Fruit fly (Drosophila melanogaster) whole organism, embryonic: ENCODE data around the gene Pop4.

Experiments used
- CG15269 ChIP-seq: fragments of 200-800 bp; sonication (Bioruptor generic); optimal IDR thresholded peaks from 2 replicates; lab custom pipeline; 2018; ENCODE audit warnings: missing biosample characterization, mild to moderate bottlenecking, missing genetic modification characterization, moderate library complexity
- CG8478 ChIP-seq: fragments of >200 bp; optimal IDR thresholded peaks from 2 replicates; lab custom pipeline; 2018

DNA sequence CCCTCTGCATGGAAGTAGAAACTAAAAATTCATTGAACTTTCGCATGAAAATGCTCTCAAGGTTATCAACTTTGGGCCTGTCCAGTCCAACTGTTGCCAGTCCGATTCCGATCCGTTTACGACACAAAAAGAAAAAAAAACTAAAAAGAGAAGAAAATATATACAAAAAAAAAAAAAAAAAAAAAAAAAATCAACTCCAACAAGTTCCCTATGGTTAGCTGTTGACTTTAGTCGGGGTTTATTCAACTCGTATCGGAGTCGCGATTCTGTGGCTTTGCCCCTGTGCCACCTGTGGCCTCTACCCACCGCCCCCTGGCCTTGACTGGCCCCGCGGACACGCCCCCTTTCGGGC lies 35.4 kb upstream of the Pop4 start:
- no peak for TF ChIP-seq CG15269 (tag; lab: Kevin White, UChicago)
- no peak for TF ChIP-seq CG8478
